Worm (Caenorhabditis elegans) whole organism, L3 larva: ENCODE measurements around the gene oig-3.

Experiments used
- daf-12 ChIP-seq: fragments of 150-350 bp; optimal IDR thresholded peaks from 2 replicates; lab custom pipeline; 2014; ENCODE audit warnings: missing biosample characterization, missing genetic modification reagents, missing genetic modification characterization
- eor-1 ChIP-seq, 2 experiments: fragments of 150-350 bp; optimal IDR thresholded peaks; 2 replicates each; lab custom pipeline; 2014 to 2018; ENCODE audit warnings: missing biosample characterization in 2 of 2, missing genetic modification characterization in 2 of 2
- fos-1 ChIP-seq: fragments of 150-350 bp; optimal IDR thresholded peaks from 2 replicates; lab custom pipeline; 2014; ENCODE audit warnings: missing biosample characterization, missing genetic modification characterization
- mdl-1 ChIP-seq: fragments of 150-350 bp; optimal IDR thresholded peaks from 2 replicates; lab custom pipeline; 2014; ENCODE audit warnings: missing biosample characterization, missing genetic modification characterization
- pqm-1 ChIP-seq: fragments of 150-350 bp; optimal IDR thresholded peaks from 2 replicates; lab custom pipeline; 2017; ENCODE audit warnings: missing biosample characterization, missing genetic modification characterization, inconsistent platforms
- skn-1 ChIP-seq: fragments of 150-350 bp; optimal IDR thresholded peaks from 2 replicates; lab custom pipeline; 2014; ENCODE audit warnings: missing biosample characterization, missing genetic modification characterization
- zag-1 ChIP-seq: fragments of 150-350 bp; optimal IDR thresholded peaks from 2 replicates; lab custom pipeline; 2014; ENCODE audit warnings: missing biosample characterization, missing genetic modification characterization
- ztf-4 ChIP-seq: fragments of 150-350 bp; optimal IDR thresholded peaks from 2 replicates; lab custom pipeline; 2014; ENCODE audit warnings: missing biosample characterization, missing genetic modification characterization

DNA sequence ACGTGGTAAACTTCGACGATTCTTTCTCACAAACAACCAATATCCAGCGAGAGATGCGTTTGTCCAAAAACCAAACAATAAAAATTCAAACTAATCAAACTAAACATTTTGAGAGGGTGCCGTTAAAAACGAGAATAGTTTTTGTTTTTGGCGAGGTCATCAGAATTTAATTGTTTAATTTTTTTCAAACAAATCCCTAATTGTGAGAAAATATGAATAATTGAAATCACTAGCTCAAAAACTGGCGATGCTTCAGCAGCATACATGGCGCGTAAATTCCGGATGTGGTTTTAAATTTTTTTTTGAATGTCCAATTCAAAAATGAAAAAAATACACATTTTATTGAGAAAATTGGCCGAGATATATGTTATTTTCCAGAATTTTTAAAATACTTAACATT, 10.0 kb upstream of the oig-3 start, which contains the start of gene R08A2.1:
- TF ChIP-seq pqm-1 (tag; lab: Kevin White, UChicago) (no peak), eor-1 (tag; optimal IDR thresholded peaks at IDR 0.05; lab: Kevin White, UChicago) (no peak), zag-1 (tag; lab: Kevin White, UChicago) (no peak), fos-1 (tag; lab: Kevin White, UChicago) (no peak), daf-12 (no peak), mdl-1 (no peak), skn-1 (tag; lab: Kevin White, UChicago) (no peak), ztf-4 (tag; lab: Kevin White, UChicago) (no peak)
